Worm (Caenorhabditis elegans) whole organism, midembryonic: Measurements from ENCODE around the gene Y7A5A.24.

ENCODE experiments used
- T22C8.4 ChIP-seq: fragments of 200-800 bp; sonication (Bioruptor generic); IDR thresholded peaks from 2 replicates; pipeline ENCODE4 v1.3.6; 2022; ENCODE audit warnings: missing genetic modification characterization, missing compliant biosample characterization
- cog-1 ChIP-seq: sonication (generic microtip); optimal IDR thresholded peaks from 2 replicates; lab custom pipeline; 2016; ENCODE audit warnings: missing genetic modification characterization, missing compliant biosample characterization
- flt-1 ChIP-seq: fragments of 200-800 bp; sonication (Bioruptor generic); IDR thresholded peaks from 2 replicates; pipeline ENCODE4 v1.3.6; 2022; ENCODE audit warnings: missing genetic modification characterization, missing compliant biosample characterization
- med-1 ChIP-seq: sonication (generic microtip); optimal IDR thresholded peaks from 2 replicates; lab custom pipeline; 2017; ENCODE audit warnings: missing genetic modification characterization, mild to moderate bottlenecking, missing compliant biosample characterization, antibody characterized with exemption, missing genetic modification reagents; ENCODE audit not compliant: insufficient read depth
- ref-1 ChIP-seq: fragments of 200-800 bp; sonication (Bioruptor generic); conservative IDR thresholded peaks from 2 replicates; pipeline ENCODE4 v1.3.6; 2022; ENCODE audit warnings: missing genetic modification reagents, missing genetic modification characterization, missing compliant biosample characterization
- ztf-23 ChIP-seq: fragments of 200-800 bp; sonication (Bioruptor generic); IDR thresholded peaks from 2 replicates; pipeline ENCODE4 v1.3.6; 2022; ENCODE audit warnings: missing genetic modification reagents, missing genetic modification characterization, missing compliant biosample characterization
- ztf-29 ChIP-seq: fragments of 200-800 bp; sonication (Bioruptor generic); IDR thresholded peaks from 2 replicates; pipeline ENCODE4 v1.3.6; 2022; ENCODE audit warnings: missing genetic modification reagents, missing genetic modification characterization, missing compliant biosample characterization

ce11 chrX:15747814-15748213 lies 34.1 kb downstream of the Y7A5A.24 start:
- no peak for TF ChIP-seq ztf-29
- 0 out of 2 replicates have a peak, but pooled peaks have one; percentile 5 for TF ChIP-seq T22C8.4 (GFP tag; lab: Robert Waterston, UW)
- no peak for TF ChIP-seq med-1
- no peak for TF ChIP-seq ref-1 (GFP tag; lab: Robert Waterston, UW)
- no peak for TF ChIP-seq ztf-23
- TF ChIP-seq flt-1 (GFP tag; lab: Robert Waterston, UW): 0 out of 2 replicates have a peak, but pooled peaks have one; percentile 13
- no peak for TF ChIP-seq cog-1 (tag; lab: Kevin White, UChicago)
